Fruit fly (Drosophila melanogaster) whole organism, adult: Measurements from ENCODE around the gene Dis3.
A peak's percentile ranks its signal among the peaks of the same experiment; 100 is the strongest.

Experiments
- CG11617 ChIP-seq: fragments of 200-800 bp; sonication (Bioruptor generic); optimal IDR thresholded peaks from 2 replicates; lab custom pipeline; 2017; ENCODE audit warnings: mild to moderate bottlenecking, missing biosample characterization, missing genetic modification reagents, missing genetic modification characterization
- CG12768 ChIP-seq: fragments of 200-800 bp; sonication (Bioruptor generic); optimal IDR thresholded peaks from 2 replicates; lab custom pipeline; 2017; ENCODE audit warnings: missing biosample characterization, missing genetic modification characterization, mild to moderate bottlenecking, moderate library complexity, missing genetic modification reagents
- CG14711 ChIP-seq: fragments of 200-800 bp; sonication (Bioruptor generic); optimal IDR thresholded peaks from 2 replicates; lab custom pipeline; 2018; ENCODE audit warnings: missing biosample characterization, mild to moderate bottlenecking, missing genetic modification characterization, moderate library complexity
- CG33017 ChIP-seq: fragments of 200-800 bp; sonication (Bioruptor generic); optimal IDR thresholded peaks from 2 replicates; lab custom pipeline; 2018; ENCODE audit warnings: missing biosample characterization, mild to moderate bottlenecking, missing genetic modification characterization, moderate library complexity
- CG5204 ChIP-seq: fragments of 200-800 bp; sonication (Bioruptor generic); optimal IDR thresholded peaks from 2 replicates; lab custom pipeline; 2016; ENCODE audit warnings: missing biosample characterization, missing genetic modification characterization
- CG7045 ChIP-seq: fragments of 200-800 bp; sonication (Bioruptor generic); optimal IDR thresholded peaks from 2 replicates; lab custom pipeline; 2017; ENCODE audit warnings: missing biosample characterization, mild to moderate bottlenecking, missing genetic modification characterization
- CG7101 ChIP-seq: fragments of 200-800 bp; sonication (Bioruptor generic); optimal IDR thresholded peaks from 2 replicates; lab custom pipeline; 2018; ENCODE audit warnings: missing biosample characterization, mild to moderate bottlenecking, missing genetic modification characterization, moderate library complexity
- Clk ChIP-seq: fragments of 200-800 bp; sonication (Bioruptor generic); optimal IDR thresholded peaks from 2 replicates; lab custom pipeline; 2017; ENCODE audit warnings: missing biosample characterization, missing genetic modification characterization
- Crg-1 ChIP-seq: fragments of 200-800 bp; sonication (Bioruptor generic); optimal IDR thresholded peaks from 2 replicates; lab custom pipeline; 2016; ENCODE audit warnings: missing biosample characterization, missing genetic modification characterization
- Hr96 ChIP-seq: fragments of 200-800 bp; sonication (Bioruptor generic); optimal IDR thresholded peaks from 2 replicates; lab custom pipeline; 2016; ENCODE audit warnings: missing biosample characterization, missing genetic modification characterization
- Mnt ChIP-seq: fragments of 200-800 bp; sonication (Bioruptor generic); optimal IDR thresholded peaks from 2 replicates; lab custom pipeline; 2016; ENCODE audit warnings: missing biosample characterization, mild to moderate bottlenecking, missing genetic modification characterization
- bab1 ChIP-seq: fragments of 200-800 bp; sonication (Bioruptor generic); optimal IDR thresholded peaks from 3 replicates; lab custom pipeline; 2019; ENCODE audit warnings: missing biosample characterization, mild to moderate bottlenecking, missing genetic modification characterization, moderate library complexity
- cic ChIP-seq: fragments of 200-800 bp; sonication (Bioruptor generic); optimal IDR thresholded peaks from 2 replicates; lab custom pipeline; 2017; ENCODE audit warnings: missing biosample characterization, mild to moderate bottlenecking, missing genetic modification characterization, moderate library complexity
- cnc ChIP-seq, 2 experiments: fragments of >200 bp; optimal IDR thresholded peaks; 2 replicates each; lab custom pipeline; 2017
- kay ChIP-seq: fragments of 200-800 bp; sonication (Bioruptor generic); peaks from one replicate; lab custom pipeline; 2016; ENCODE audit warnings: missing biosample characterization, missing genetic modification characterization, borderline replicate concordance
- ovo ChIP-seq: fragments of 200-800 bp; sonication (Bioruptor generic); optimal IDR thresholded peaks from 2 replicates; lab custom pipeline; 2016; ENCODE audit warnings: missing biosample characterization, missing genetic modification characterization
- pad ChIP-seq: fragments of 200-800 bp; sonication (Bioruptor generic); optimal IDR thresholded peaks from 3 replicates; lab custom pipeline; 2017; ENCODE audit warnings: missing biosample characterization, missing genetic modification characterization, mild to moderate bottlenecking, moderate library complexity, missing genetic modification reagents
- tj ChIP-seq: fragments of 200-800 bp; sonication (Bioruptor generic); optimal IDR thresholded peaks from 3 replicates; lab custom pipeline; 2017; ENCODE audit warnings: missing biosample characterization, mild to moderate bottlenecking, missing genetic modification characterization, moderate library complexity
- toe ChIP-seq: fragments of 200-800 bp; sonication (Bioruptor generic); optimal IDR thresholded peaks from 2 replicates; lab custom pipeline; 2016; ENCODE audit warnings: missing biosample characterization, missing genetic modification characterization

Dis3 gene

dm6 chr3R:24353448-24353847 lies 20.2 kb downstream of the Dis3 start:
- TF ChIP-seq CG33017 (tag; lab: Kevin White, UChicago) = no peak
- TF ChIP-seq CG11617 (GFP tag; lab: Kevin White, UChicago) = no peak
- no peak for TF ChIP-seq CG7045 (GFP tag; lab: Kevin White, UChicago)
- TF ChIP-seq Hr96 (GFP tag; lab: Kevin White, UChicago) = no peak
- no peak for TF ChIP-seq Crg-1 (GFP tag; lab: Kevin White, UChicago)
- TF ChIP-seq CG7101 (tag; lab: Kevin White, UChicago) = no peak

- TF ChIP-seq CG12768 (GFP tag; lab: Kevin White, UChicago) (no peak), pad (GFP tag; lab: Kevin White, UChicago) (no peak), kay (GFP tag; lab: Kevin White, UChicago) (no peak), Hr96 (GFP tag; lab: Kevin White, UChicago) (no peak), CG7045 (GFP tag; lab: Kevin White, UChicago) (no peak), CG5204 (GFP tag; lab: Kevin White, UChicago) (no peak), tj (GFP tag; lab: Kevin White, UChicago) (no peak), CG33017 (tag; lab: Kevin White, UChicago) (no peak), cic (GFP tag; lab: Kevin White, UChicago) (no peak), cnc (optimal IDR thresholded peaks at IDR 0.05; lab: Kevin White, UChicago) (no peak), ovo (GFP tag; lab: Kevin White, UChicago) (no peak)
Measured at dm6 chr3R:24357698-24358097, 24.5 kb downstream of the Dis3 start, which contains the start of gene Golgin84. Gene Golgin84, minus strand, starts transcription at chr3R:24357938.

- no peak for TF ChIP-seq CG14711 (tag; lab: Kevin White, UChicago)
- TF ChIP-seq CG5204 (GFP tag; lab: Kevin White, UChicago) = no peak
- no peak for TF ChIP-seq CG7045 (GFP tag; lab: Kevin White, UChicago)
- no peak for TF ChIP-seq Hr96 (GFP tag; lab: Kevin White, UChicago)
- TF ChIP-seq Clk = no peak
- peak; percentile 53 for TF ChIP-seq bab1 (GFP tag; lab: Kevin White, UChicago)
- no peak for TF ChIP-seq ovo (GFP tag; lab: Kevin White, UChicago)
- no peak for TF ChIP-seq CG12768 (GFP tag; lab: Kevin White, UChicago)
Measured at dm6 chr3R:24359957-24360356, 26.7 kb downstream of the Dis3 start, which contains the start of gene CG18528. Gene CG18528, minus strand, starts transcription at chr3R:24360144.

dm6 chr3R:24361583-24361982 lies 28.4 kb downstream of the Dis3 start, which contains the start of the genes CG5762 and CG33339:
Gene CG5762, minus strand, starts transcription at chr3R:24361683.
Gene CG33339, plus strand, starts transcription at chr3R:24361847.
- TF ChIP-seq CG12768 (GFP tag; lab: Kevin White, UChicago) (no peak), CG11617 (GFP tag; lab: Kevin White, UChicago) (no peak), Hr96 (GFP tag; lab: Kevin White, UChicago) (no peak), CG33017 (tag; lab: Kevin White, UChicago) (no peak), CG14711 (tag; lab: Kevin White, UChicago) (no peak), CG5204 (GFP tag; lab: Kevin White, UChicago) (no peak), kay (GFP tag; lab: Kevin White, UChicago) (no peak), Mnt (no peak), CG7045 (GFP tag; lab: Kevin White, UChicago) (no peak), cic (GFP tag; lab: Kevin White, UChicago) (no peak)

dm6 chr3R:24362838-24363237 lies 29.6 kb downstream of the Dis3 start, which contains the start of gene CG33340:
Gene CG33340, plus strand, starts transcription at chr3R:24363138.
- TF ChIP-seq kay (GFP tag; lab: Kevin White, UChicago) (no peak), CG33017 (tag; lab: Kevin White, UChicago) (no peak), cic (GFP tag; lab: Kevin White, UChicago) (no peak)

- no peak for TF ChIP-seq CG11617 (GFP tag; lab: Kevin White, UChicago)
- no peak for TF ChIP-seq CG5204 (GFP tag; lab: Kevin White, UChicago)
- TF ChIP-seq toe = no peak
- TF ChIP-seq Hr96 (GFP tag; lab: Kevin White, UChicago) = no peak
- no peak for TF ChIP-seq cnc (optimal IDR thresholded peaks at IDR 0.05; lab: Kevin White, UChicago)
Measured at dm6 chr3R:24364880-24365604, 31.8 kb downstream of the Dis3 start, which contains the start of the genes CG17784 and CG13613. Gene CG17784, minus strand, starts transcription at chr3R:24364980. Gene CG13613, plus strand, starts transcription at chr3R:24365554.

- TF ChIP-seq tj (GFP tag; lab: Kevin White, UChicago) (no peak), CG33017 (tag; lab: Kevin White, UChicago) (no peak), Clk (no peak), CG12768 (GFP tag; lab: Kevin White, UChicago) (no peak), cnc (optimal IDR thresholded peaks at IDR 0.05; lab: Kevin White, UChicago) (no peak), toe (no peak), ovo (GFP tag; lab: Kevin White, UChicago) (no peak), CG7045 (GFP tag; lab: Kevin White, UChicago) (no peak), CG7101 (tag; lab: Kevin White, UChicago) (no peak), pad (GFP tag; lab: Kevin White, UChicago) (no peak), CG14711 (tag; lab: Kevin White, UChicago) (no peak), CG5204 (GFP tag; lab: Kevin White, UChicago) (no peak), cic (GFP tag; lab: Kevin White, UChicago) (no peak), CG11617 (GFP tag; lab: Kevin White, UChicago) (no peak), Hr96 (GFP tag; lab: Kevin White, UChicago) (no peak), kay (GFP tag; lab: Kevin White, UChicago) (no peak), Mnt (no peak), bab1 (GFP tag; lab: Kevin White, UChicago) (no peak), Crg-1 (GFP tag; lab: Kevin White, UChicago) (no peak)
Measured at dm6 chr3R:24367120-24367519, 33.9 kb downstream of the Dis3 start, which contains the start of gene CG42811. Gene CG42811, minus strand, starts transcription at chr3R:24367220.
